Fruit fly (Drosophila melanogaster): Measurements from ENCODE around the gene Qtzl.
"Not testable (repeated sequence)": the region's sequence is repeated elsewhere in the genome, so short reads cannot be mapped to it uniquely, and the experiment has no call there.

dm6 chr2L:11992602-11993001 lies 2.9 kb upstream of the Qtzl start, which contains the start of gene Ada1-2:
- not testable (repeated sequence) for TF ChIP-seq psq, ttk, h (optimal IDR thresholded peaks at IDR 0.05)
